Fruit fly (Drosophila melanogaster) whole organism, embryonic: Measurements from ENCODE around the gene hiro.

ENCODE experiments used
- CG15696 ChIP-seq: fragments of 200-800 bp; sonication (Bioruptor generic); optimal IDR thresholded peaks from 2 replicates; lab custom pipeline; 2019; ENCODE audit warnings: missing biosample characterization, mild to moderate bottlenecking, missing genetic modification characterization, moderate library complexity
- CG2678 ChIP-seq: fragments of 200-800 bp; sonication (Bioruptor generic); optimal IDR thresholded peaks from 3 replicates; lab custom pipeline; 2019; ENCODE audit warnings: missing biosample characterization, mild to moderate bottlenecking, missing genetic modification characterization, moderate library complexity
- CG8924 ChIP-seq: fragments of 200-800 bp; optimal IDR thresholded peaks from 3 replicates; lab custom pipeline; 2019; ENCODE audit warnings: missing biosample characterization, mild to moderate bottlenecking, missing genetic modification characterization, moderate library complexity
- HLH54F ChIP-seq: fragments of 200-800 bp; sonication (Bioruptor generic); optimal IDR thresholded peaks from 3 replicates; lab custom pipeline; 2016; ENCODE audit warnings: missing biosample characterization, missing genetic modification characterization
- Tbp ChIP-seq: fragments of >200 bp; optimal IDR thresholded peaks from 2 replicates; lab custom pipeline; 2018; ENCODE audit warnings: missing biosample characterization, missing genetic modification characterization
- Vsx1 ChIP-seq: fragments of 200-800 bp; sonication (Bioruptor generic); optimal IDR thresholded peaks from 2 replicates; lab custom pipeline; 2017; ENCODE audit warnings: missing biosample characterization, mild to moderate bottlenecking, missing genetic modification characterization, missing genetic modification reagents
- fd3F ChIP-seq: fragments of 200-800 bp; sonication (Bioruptor generic); optimal IDR thresholded peaks from 2 replicates; lab custom pipeline; 2018; ENCODE audit warnings: missing biosample characterization, mild to moderate bottlenecking, missing genetic modification characterization, moderate library complexity
- kah ChIP-seq: fragments of 200-800 bp; sonication (Bioruptor generic); optimal IDR thresholded peaks from 2 replicates; lab custom pipeline; 2018; ENCODE audit warnings: missing biosample characterization, mild to moderate bottlenecking, missing genetic modification characterization
- scrt ChIP-seq: fragments of 200-800 bp; sonication (Bioruptor generic); optimal IDR thresholded peaks from 2 replicates; lab custom pipeline; 2018; ENCODE audit warnings: missing biosample characterization, mild to moderate bottlenecking, missing genetic modification characterization, moderate library complexity
- seq ChIP-seq: fragments of 200-800 bp; sonication (Bioruptor generic); IDR thresholded peaks from 2 replicates; pipeline ENCODE4 v1.3.6; 2022; ENCODE audit warnings: missing biosample characterization, missing genetic modification characterization

- TF ChIP-seq kah (GFP tag; lab: Kevin White, UChicago) (no peak), scrt (GFP tag; lab: Kevin White, UChicago) (no peak), Vsx1 (GFP tag; lab: Kevin White, UChicago) (no peak), CG2678 (peak; percentile 56), Tbp (no peak), fd3F (no peak), CG15696 (tag; lab: Kevin White, UChicago) (no peak), seq (GFP tag; lab: Robert Waterston, UW) (no peak), CG8924 (tag; lab: Kevin White, UChicago) (peak; percentile 21), HLH54F (no peak)
Observed at dm6 chr3L:733845-734697, 46.3 kb upstream of the hiro start.
